Fruit fly (Drosophila melanogaster) whole organism, embryonic: ENCODE results near the gene AnxB9.

Experiments
- Ada2b ChIP-seq: fragments of 200-800 bp; sonication (Bioruptor generic); IDR thresholded peaks from 2 replicates; pipeline ENCODE4 v1.3.6; 2022; ENCODE audit warnings: missing biosample characterization, missing genetic modification characterization
- BEAF-32 ChIP-seq: fragments of 200-800 bp; sonication (Bioruptor generic); optimal IDR thresholded peaks from 3 replicates; lab custom pipeline; 2017; ENCODE audit warnings: missing biosample characterization, missing genetic modification characterization, mild to moderate bottlenecking, moderate library complexity, missing genetic modification reagents
- CG10147 ChIP-seq: fragments of 200-800 bp; sonication (Bioruptor generic); optimal IDR thresholded peaks from 2 replicates; lab custom pipeline; 2019; ENCODE audit warnings: missing biosample characterization, mild to moderate bottlenecking, missing genetic modification characterization, moderate library complexity
- CG12236 ChIP-seq: fragments of 200-800 bp; sonication (Bioruptor generic); optimal IDR thresholded peaks from 2 replicates; lab custom pipeline; 2016; ENCODE audit warnings: missing biosample characterization, missing genetic modification characterization
- CG12769 ChIP-seq: fragments of 200-800 bp; sonication (Bioruptor generic); optimal IDR thresholded peaks from 2 replicates; lab custom pipeline; 2019; ENCODE audit warnings: missing biosample characterization, mild to moderate bottlenecking, missing genetic modification characterization, moderate library complexity
- CG13894 ChIP-seq: fragments of 200-800 bp; sonication (Bioruptor generic); optimal IDR thresholded peaks from 3 replicates; lab custom pipeline; 2018; ENCODE audit warnings: missing biosample characterization, mild to moderate bottlenecking, missing genetic modification characterization, moderate library complexity
- CG14710 ChIP-seq: fragments of 200-800 bp; sonication (Bioruptor generic); optimal IDR thresholded peaks from 3 replicates; lab custom pipeline; 2019; ENCODE audit warnings: missing biosample characterization, mild to moderate bottlenecking, missing genetic modification characterization, moderate library complexity
- CG15514 ChIP-seq: fragments of 200-800 bp; sonication (Bioruptor generic); optimal IDR thresholded peaks from 3 replicates; lab custom pipeline; 2017; ENCODE audit warnings: missing biosample characterization, missing genetic modification characterization, mild to moderate bottlenecking, moderate library complexity, missing genetic modification reagents
- CG1603 ChIP-seq: fragments of 200-800 bp; sonication (Bioruptor generic); optimal IDR thresholded peaks from 2 replicates; lab custom pipeline; 2019; ENCODE audit warnings: missing biosample characterization, mild to moderate bottlenecking, missing genetic modification characterization, moderate library complexity
- CG17359 ChIP-seq: fragments of 200-800 bp; sonication (Bioruptor generic); optimal IDR thresholded peaks from 3 replicates; lab custom pipeline; 2018; ENCODE audit warnings: missing biosample characterization, mild to moderate bottlenecking, missing genetic modification characterization, moderate library complexity
- CG17612 ChIP-seq: fragments of 200-800 bp; sonication (Bioruptor generic); IDR thresholded peaks from 2 replicates; pipeline ENCODE4 v1.3.6; 2022; ENCODE audit warnings: missing biosample characterization, missing genetic modification characterization
- CG17829 ChIP-seq: fragments of 200-800 bp; optimal IDR thresholded peaks from 2 replicates; lab custom pipeline; 2019; ENCODE audit warnings: missing biosample characterization, mild to moderate bottlenecking, missing genetic modification characterization, moderate library complexity
- CG2120 ChIP-seq: fragments of 200-800 bp; sonication (Bioruptor generic); optimal IDR thresholded peaks from 3 replicates; lab custom pipeline; 2016; ENCODE audit warnings: missing biosample characterization, missing genetic modification characterization
- CG32532 ChIP-seq: fragments of 200-800 bp; sonication (Bioruptor generic); IDR thresholded peaks from 2 replicates; pipeline ENCODE4 v1.3.6; 2022; ENCODE audit warnings: missing biosample characterization, missing genetic modification characterization
- CG33213 ChIP-seq: fragments of 200-800 bp; sonication (Bioruptor generic); optimal IDR thresholded peaks from 3 replicates; lab custom pipeline; 2016; ENCODE audit warnings: missing biosample characterization, missing genetic modification characterization
- CG4820 ChIP-seq: fragments of 200-800 bp; sonication (Bioruptor generic); optimal IDR thresholded peaks from 3 replicates; lab custom pipeline; 2016; ENCODE audit warnings: missing biosample characterization, missing genetic modification characterization
- CG6765 ChIP-seq: fragments of 200-800 bp; sonication (Bioruptor generic); optimal IDR thresholded peaks from 3 replicates; lab custom pipeline; 2017; ENCODE audit warnings: missing biosample characterization, mild to moderate bottlenecking, missing genetic modification characterization
- CG7928 ChIP-seq: fragments of 200-800 bp; sonication (Bioruptor generic); optimal IDR thresholded peaks from 2 replicates; lab custom pipeline; 2017; ENCODE audit warnings: missing biosample characterization, mild to moderate bottlenecking, missing genetic modification characterization
- CG8944 ChIP-seq: fragments of 200-800 bp; sonication (Bioruptor generic); optimal IDR thresholded peaks from 3 replicates; lab custom pipeline; 2016; ENCODE audit warnings: missing biosample characterization, missing genetic modification characterization
- CTCF ChIP-seq: fragments of 200-800 bp; sonication (Bioruptor generic); optimal IDR thresholded peaks from 2 replicates; lab custom pipeline; 2017; ENCODE audit warnings: missing biosample characterization, mild to moderate bottlenecking, missing genetic modification characterization, moderate library complexity
- Dbx ChIP-seq: fragments of 200-800 bp; sonication (Bioruptor generic); IDR thresholded peaks from 3 replicates; pipeline ENCODE4 v1.3.6; 2022; ENCODE audit warnings: missing biosample characterization, missing genetic modification characterization
- Dll ChIP-seq: fragments of 200-800 bp; sonication (Bioruptor generic); IDR thresholded peaks from 4 replicates; pipeline ENCODE4 v1.3.6; 2022; ENCODE audit warnings: missing biosample characterization, missing genetic modification characterization; ENCODE audit not compliant: partially characterized antibody
- Dref ChIP-seq: fragments of 200-800 bp; sonication (Bioruptor generic); IDR thresholded peaks from 2 replicates; pipeline ENCODE4 v1.3.6; 2022; ENCODE audit warnings: missing biosample characterization, missing genetic modification characterization
- HmgD ChIP-seq: fragments of 200-800 bp; sonication (Bioruptor generic); optimal IDR thresholded peaks from 3 replicates; lab custom pipeline; 2016; ENCODE audit warnings: missing biosample characterization, missing genetic modification characterization
- HmgZ ChIP-seq: fragments of 200-800 bp; sonication (Bioruptor generic); optimal IDR thresholded peaks from 2 replicates; lab custom pipeline; 2018; ENCODE audit warnings: missing biosample characterization, mild to moderate bottlenecking, missing genetic modification characterization
- Hmr ChIP-seq: fragments of 200-800 bp; sonication (Bioruptor generic); optimal IDR thresholded peaks from 3 replicates; lab custom pipeline; 2017; ENCODE audit warnings: mild to moderate bottlenecking, missing biosample characterization, missing genetic modification reagents, missing genetic modification characterization
- MBD-R2 ChIP-seq: fragments of 200-800 bp; sonication (Bioruptor generic); IDR thresholded peaks from 2 replicates; pipeline ENCODE4 v1.3.6; 2022; ENCODE audit warnings: missing biosample characterization, missing genetic modification characterization
- NC2β ChIP-seq: fragments of 200-800 bp; sonication (Bioruptor generic); optimal IDR thresholded peaks from 2 replicates; lab custom pipeline; 2016; ENCODE audit warnings: missing biosample characterization, missing genetic modification characterization
- NFAT ChIP-seq: fragments of 200-800 bp; sonication (Bioruptor generic); IDR thresholded peaks from 2 replicates; pipeline ENCODE4 v1.3.6; 2022; ENCODE audit warnings: missing biosample characterization, missing genetic modification characterization
- Nf-YB ChIP-seq: fragments of 200-800 bp; sonication (Bioruptor generic); optimal IDR thresholded peaks from 3 replicates; lab custom pipeline; 2019; ENCODE audit warnings: missing biosample characterization, mild to moderate bottlenecking, missing genetic modification characterization, moderate library complexity
- Sin3A ChIP-seq: fragments of >200 bp; optimal IDR thresholded peaks from 2 replicates; lab custom pipeline; 2018
- Sry-β ChIP-seq: fragments of 200-800 bp; sonication (Bioruptor generic); optimal IDR thresholded peaks from 2 replicates; lab custom pipeline; 2018; ENCODE audit warnings: missing biosample characterization, mild to moderate bottlenecking, missing genetic modification characterization, moderate library complexity
- Sry-δ ChIP-seq: fragments of 200-800 bp; sonication (Bioruptor generic); optimal IDR thresholded peaks from 2 replicates; lab custom pipeline; 2016; ENCODE audit warnings: missing biosample characterization, missing genetic modification characterization
- YL-1 ChIP-seq: fragments of 200-800 bp; sonication (Bioruptor generic); optimal IDR thresholded peaks from 3 replicates; lab custom pipeline; 2017; ENCODE audit warnings: missing biosample characterization, mild to moderate bottlenecking, missing genetic modification characterization
- ara ChIP-seq: fragments of 200-800 bp; sonication (Bioruptor generic); IDR thresholded peaks from 2 replicates; pipeline ENCODE4 v1.3.6; 2022; ENCODE audit warnings: missing biosample characterization, missing genetic modification characterization
- chn ChIP-seq: fragments of 200-800 bp; sonication (Bioruptor generic); optimal IDR thresholded peaks from 2 replicates; lab custom pipeline; 2016; ENCODE audit warnings: missing biosample characterization, missing genetic modification characterization
- danr ChIP-seq: fragments of 200-800 bp; sonication (Bioruptor generic); IDR thresholded peaks from 2 replicates; pipeline ENCODE4 v1.3.6; 2022; ENCODE audit warnings: missing biosample characterization, missing genetic modification characterization
- dm ChIP-seq: fragments of 200-800 bp; sonication (Bioruptor generic); optimal IDR thresholded peaks from 3 replicates; lab custom pipeline; 2016; ENCODE audit warnings: missing biosample characterization, missing genetic modification characterization
- ewg ChIP-seq: fragments of 200-800 bp; sonication (Bioruptor generic); optimal IDR thresholded peaks from 3 replicates; lab custom pipeline; 2017; ENCODE audit warnings: mild to moderate bottlenecking, missing biosample characterization, missing genetic modification reagents, missing genetic modification characterization
- ftz-f1 ChIP-seq: fragments of 200-800 bp; sonication (Bioruptor generic); optimal IDR thresholded peaks from 2 replicates; lab custom pipeline; 2016; ENCODE audit warnings: missing biosample characterization, missing genetic modification characterization
- knrl ChIP-seq: fragments of 200-800 bp; sonication (Bioruptor generic); IDR thresholded peaks from 3 replicates; pipeline ENCODE4 v1.3.6; 2022; ENCODE audit warnings: missing biosample characterization, missing genetic modification characterization; ENCODE audit not compliant: partially characterized antibody
- maf-S ChIP-seq: fragments of 200-800 bp; sonication (Bioruptor generic); optimal IDR thresholded peaks from 2 replicates; lab custom pipeline; 2016; ENCODE audit warnings: missing biosample characterization, missing genetic modification characterization
- pan ChIP-seq, 4 experiments: fragments of >200 bp in 3 of 4; fragments of 200-800 bp in 1 of 4; sonication (Bioruptor generic) in 1 of 4; optimal IDR thresholded peaks in 3 of 4; IDR thresholded peaks in 1 of 4; 2 replicates each; pipeline versions ENCODE4 v1.3.6 to Lab custom; 2017 to 2022; ENCODE audit warnings: missing biosample characterization in 2 of 4, missing genetic modification characterization in 2 of 4, mixed read lengths in 1 of 4
- phol ChIP-seq: fragments of 200-800 bp; sonication (Bioruptor generic); optimal IDR thresholded peaks from 3 replicates; lab custom pipeline; 2018; ENCODE audit warnings: missing biosample characterization, mild to moderate bottlenecking, missing genetic modification characterization, moderate library complexity
- ro ChIP-seq: fragments of 200-800 bp; sonication (Bioruptor generic); IDR thresholded peaks from 2 replicates; pipeline ENCODE4 v1.3.6; 2022; ENCODE audit warnings: missing biosample characterization, missing genetic modification characterization
- row ChIP-seq: fragments of 200-800 bp; sonication (Bioruptor generic); IDR thresholded peaks from 3 replicates; pipeline ENCODE4 v1.3.6; 2022; ENCODE audit warnings: missing biosample characterization, missing genetic modification characterization
- sqz ChIP-seq: fragments of 200-800 bp; sonication (Bioruptor generic); optimal IDR thresholded peaks from 3 replicates; lab custom pipeline; 2018; ENCODE audit warnings: missing biosample characterization, mild to moderate bottlenecking, missing genetic modification characterization
- sug ChIP-seq: fragments of 200-800 bp; optimal IDR thresholded peaks from 2 replicates; lab custom pipeline; 2019; ENCODE audit warnings: missing biosample characterization, mild to moderate bottlenecking, missing genetic modification characterization, moderate library complexity
- twi ChIP-seq: fragments of 200-800 bp; optimal IDR thresholded peaks from 2 replicates; lab custom pipeline; 2019; ENCODE audit warnings: missing biosample characterization, mild to moderate bottlenecking, missing genetic modification characterization, moderate library complexity
- zfh2 ChIP-seq: fragments of 200-800 bp; sonication (Bioruptor generic); optimal IDR thresholded peaks from 2 replicates; lab custom pipeline; 2016; ENCODE audit warnings: missing biosample characterization, missing genetic modification characterization

AnxB9 gene

DNA sequence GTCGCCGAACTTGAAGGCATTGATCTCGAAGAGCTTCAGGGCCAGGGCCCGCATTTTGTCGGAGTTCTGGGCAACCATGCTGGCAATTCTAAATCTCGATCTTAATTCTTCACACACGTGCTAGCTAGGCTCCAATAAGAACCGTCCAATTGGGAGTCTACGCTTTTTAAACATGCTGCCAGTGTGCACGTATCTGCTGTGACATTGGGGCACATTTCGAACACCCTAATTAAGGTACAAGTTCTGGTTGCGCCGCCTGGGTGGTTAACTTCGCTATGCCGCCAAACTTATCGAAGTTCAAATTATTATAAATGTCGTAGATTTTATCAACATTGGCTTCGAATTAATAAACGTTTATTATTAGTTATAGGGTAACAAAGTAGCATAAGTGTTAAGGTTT, 8.1 kb downstream of the AnxB9 start, which contains the start of gene r-l (continued):
- peak; percentile 59 for TF ChIP-seq CG33213 (GFP tag; lab: Kevin White, UChicago)
- peak; percentile 34 for TF ChIP-seq twi (tag; lab: Kevin White, UChicago)
- TF ChIP-seq CG14710 (tag; lab: Kevin White, UChicago): peak; percentile 71
- TF ChIP-seq Dref: peak; percentile 93
- TF ChIP-seq CG13894 (tag; lab: Kevin White, UChicago): peak; percentile 65
- no peak for TF ChIP-seq CG32532
- TF ChIP-seq CG15514 (GFP tag; lab: Kevin White, UChicago): peak; percentile 89
- TF ChIP-seq CG1603 (tag; lab: Kevin White, UChicago): peak; percentile 83
- TF ChIP-seq Dbx (GFP tag; lab: Robert Waterston, UW): 0 out of 3 replicates have a peak, but pooled peaks have one; percentile 23
- TF ChIP-seq MBD-R2: peak; percentile 84
- peak; percentile 42 for TF ChIP-seq CG12769 (tag; lab: Kevin White, UChicago)
- no peak for TF ChIP-seq CG12236 (GFP tag; lab: Kevin White, UChicago)
- TF ChIP-seq NFAT (GFP tag; lab: Robert Waterston, UW): no peak; the same call in 1 of the 2 replicates
- TF ChIP-seq CG8944 (GFP tag; lab: Kevin White, UChicago): peak; percentile 8
- peak; percentile 92 for TF ChIP-seq dm (GFP tag; lab: Kevin White, UChicago)
- TF ChIP-seq CG6765: no peak
- TF ChIP-seq phol (tag; lab: Kevin White, UChicago): peak; percentile 60
- TF ChIP-seq CG17359: no peak
- peak; percentile 58 for TF ChIP-seq CTCF (GFP tag; lab: Kevin White, UChicago)
- TF ChIP-seq CG17829 (tag; lab: Kevin White, UChicago): peak; percentile 37
- TF ChIP-seq CG10147: peak; percentile 32
- peak; percentile 4 for TF ChIP-seq zfh2 (GFP tag; lab: Kevin White, UChicago)
- no peak for TF ChIP-seq sqz (GFP tag; lab: Kevin White, UChicago)
- TF ChIP-seq danr: no peak
- peak; percentile 38 for TF ChIP-seq sug (tag; lab: Kevin White, UChicago)
- TF ChIP-seq CG7928 (GFP tag; lab: Kevin White, UChicago): peak; percentile 21
- peak; percentile 6 for TF ChIP-seq ewg
- TF ChIP-seq chn (GFP tag; lab: Kevin White, UChicago): peak; percentile 8
- peak; percentile 61 for TF ChIP-seq Sin3A (lab: Kevin White, UChicago)
- no peak for TF ChIP-seq CG4820 (GFP tag; lab: Kevin White, UChicago)
- peak; percentile 54 for TF ChIP-seq BEAF-32
- 0 out of 4 replicates have a peak, but pooled peaks have one; percentile 12 for TF ChIP-seq Dll
- no peak for TF ChIP-seq ara
- peak; percentile 20 for TF ChIP-seq Nf-YB (GFP tag; lab: Kevin White, UChicago)
- peak; percentile 18 for TF ChIP-seq maf-S (GFP tag; lab: Kevin White, UChicago)
- TF ChIP-seq YL-1 (GFP tag; lab: Kevin White, UChicago): peak; percentile 59
- peak; percentile 46 for TF ChIP-seq Hmr
- TF ChIP-seq row (GFP tag; lab: Robert Waterston, UW): peak; percentile 31; the same call in 1 of the 3 replicates
- peak; percentile 45; the same call in 1 of the 3 replicates for TF ChIP-seq knrl (GFP tag; lab: Robert Waterston, UW)
- TF ChIP-seq CG17612 (GFP tag; lab: Robert Waterston, UW): no peak
- peak; percentile 72 for TF ChIP-seq HmgD (GFP tag; lab: Kevin White, UChicago)
- peak; percentile 25 for TF ChIP-seq CG2120 (GFP tag; lab: Kevin White, UChicago)
- TF ChIP-seq ro (GFP tag; lab: Robert Waterston, UW): no peak
- TF ChIP-seq HmgZ (tag; lab: Kevin White, UChicago): peak; percentile 86
- TF ChIP-seq Sry-δ (GFP tag; lab: Kevin White, UChicago): peak; percentile 67
- TF ChIP-seq Ada2b (GFP tag; lab: Robert Waterston, UW): no peak
- no peak for TF ChIP-seq pan (optimal IDR thresholded peaks at IDR 0.05; lab: Kevin White, UChicago)
- TF ChIP-seq pan (GFP tag; optimal IDR thresholded peaks at IDR 0.05 in 1 of 2, IDR thresholded peaks at IDR 0.05 in 1 of 2): no peak
- peak; percentile 18 for TF ChIP-seq NC2β (GFP tag; lab: Kevin White, UChicago)
- peak; percentile 80 for TF ChIP-seq ftz-f1 (GFP tag; lab: Kevin White, UChicago)
- TF ChIP-seq Sry-β (GFP tag; lab: Kevin White, UChicago): no peak
